Worm (Caenorhabditis elegans): ENCODE results near the gene nrx-1.

DNA sequence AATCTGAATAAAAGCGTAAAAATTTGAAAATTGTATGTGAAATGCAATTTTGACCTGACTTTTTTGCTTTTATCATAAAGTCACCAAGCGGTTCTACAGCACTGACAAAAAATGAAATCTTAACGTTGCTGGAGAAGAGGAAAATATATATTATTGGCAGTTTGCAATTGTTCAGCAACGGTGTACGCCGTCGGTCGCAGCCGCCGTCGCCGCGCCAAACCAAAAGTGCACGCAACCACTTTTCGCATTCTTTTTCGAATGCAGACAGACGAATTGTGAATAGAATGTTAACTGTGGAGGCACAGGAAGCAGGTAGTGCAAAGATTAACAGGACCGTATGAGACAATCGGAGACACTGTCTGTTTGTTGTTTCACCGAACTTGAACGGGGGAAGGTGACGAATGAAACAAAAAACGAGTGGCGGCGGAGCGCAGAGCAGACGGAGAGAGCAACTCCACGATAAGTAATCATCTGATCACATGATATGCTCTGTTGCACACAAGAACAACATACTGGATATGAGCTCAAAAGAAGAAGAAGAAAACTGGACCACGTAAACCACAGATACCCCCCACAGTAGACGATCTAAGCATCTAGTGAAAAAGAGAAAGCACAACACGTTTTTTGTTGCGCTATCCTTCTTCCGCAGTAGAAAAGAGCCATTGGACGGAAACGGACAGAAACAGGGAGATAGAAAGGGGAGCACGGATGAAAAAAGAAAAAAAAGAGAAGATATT lies 32.3 kb downstream of the nrx-1 start:
- TF ChIP-seq ztf-29 (GFP tag; IDR thresholded peaks at IDR 0.05) (no peak), flt-1 (GFP tag; IDR thresholded peaks at IDR 0.05) (no peak), tab-1 (GFP tag; IDR thresholded peaks at IDR 0.05) (no peak), klf-2 (GFP tag; conservative IDR thresholded peaks at IDR 0.05) (no peak), T22C8.4 (GFP tag; IDR thresholded peaks at IDR 0.05) (no peak)

Measured in whole organism, midembryonic.